Worm (Caenorhabditis elegans) whole organism, young adult: Measurements from ENCODE around the gene Y71G10AR.4.

Source experiments
- F39B2.1 ChIP-seq: fragments of 200-800 bp; sonication (Bioruptor generic); IDR thresholded peaks from 2 replicates; pipeline ENCODE4 v1.3.6; 2022; ENCODE audit warnings: missing genetic modification reagents, missing genetic modification characterization, missing compliant biosample characterization
- Y53F4B.3 ChIP-seq: fragments of 200-800 bp; sonication (Bioruptor generic); IDR thresholded peaks from 2 replicates; pipeline ENCODE4 v1.3.6; 2022; ENCODE audit warnings: missing genetic modification reagents, missing genetic modification characterization, missing compliant biosample characterization
- ama-1 ChIP-seq, 3 experiments: fragments of 150-350 bp in 1 of 3; sonication (generic microtip) in 2 of 3; optimal IDR thresholded peaks; 2 replicates each; lab custom pipeline; 2014 to 2018; ENCODE audit warnings: missing biosample characterization in 2 of 3, missing genetic modification characterization in 2 of 3, missing genetic modification reagents in 2 of 3
- aptf-2 ChIP-seq: fragments of 200-800 bp; sonication (Bioruptor generic); conservative IDR thresholded peaks from 2 replicates; pipeline ENCODE4 v1.3.6; 2022; ENCODE audit warnings: missing genetic modification reagents, missing genetic modification characterization, missing compliant biosample characterization
- ccch-3 ChIP-seq: fragments of 200-800 bp; sonication (Bioruptor generic); optimal IDR thresholded peaks from 2 replicates; lab custom pipeline; 2018; ENCODE audit warnings: mild to moderate bottlenecking, missing genetic modification characterization, missing compliant biosample characterization
- cebp-2 ChIP-seq: fragments of 200-800 bp; sonication (Bioruptor generic); IDR thresholded peaks from 2 replicates; pipeline ENCODE4 v1.3.6; 2022; ENCODE audit warnings: missing genetic modification characterization, missing compliant biosample characterization
- dpl-1 ChIP-seq: fragments of 150-350 bp; optimal IDR thresholded peaks from 2 replicates; lab custom pipeline; 2014; ENCODE audit warnings: missing biosample characterization, missing genetic modification reagents, missing genetic modification characterization
- hlh-12 ChIP-seq: sonication (generic microtip); optimal IDR thresholded peaks from 2 replicates; lab custom pipeline; 2016; ENCODE audit warnings: missing genetic modification characterization, missing compliant biosample characterization

DNA sequence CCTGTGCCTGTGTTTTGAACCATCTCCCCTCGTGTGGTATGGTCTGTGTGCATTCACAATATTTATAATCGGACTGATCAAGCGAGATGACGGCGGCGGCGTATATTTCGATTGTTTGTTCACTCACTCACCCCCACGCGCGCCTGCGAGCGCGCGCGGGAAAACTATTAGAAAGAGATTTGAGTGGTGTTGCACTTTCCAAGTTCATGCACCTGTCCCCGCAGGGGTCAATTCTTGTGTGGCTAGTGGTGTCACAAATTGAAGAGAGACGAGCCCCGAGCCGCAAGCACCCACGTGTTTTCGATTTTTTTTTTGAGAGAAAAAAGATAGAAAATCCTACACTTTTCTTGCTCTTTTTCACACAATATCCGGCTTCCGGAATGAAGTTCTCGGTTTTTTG, 18.4 kb downstream of the Y71G10AR.4 start:
- TF ChIP-seq ama-1 (optimal IDR thresholded peaks at IDR 0.05; lab: Kevin White, UChicago) (no peak), ama-1 (GFP tag; optimal IDR thresholded peaks at IDR 0.05; lab: Kevin White, UChicago) (no peak), aptf-2 (no peak), dpl-1 (GFP tag; lab: Kevin White, UChicago) (no peak), ccch-3 (GFP tag; lab: Kevin White, UChicago) (no peak), Y53F4B.3 (GFP tag; lab: Robert Waterston, UW) (no peak), F39B2.1 (no peak), cebp-2 (GFP tag; lab: Robert Waterston, UW) (no peak), hlh-12 (tag; lab: Kevin White, UChicago) (no peak)
